Worm (Caenorhabditis elegans) whole organism, midembryonic: ENCODE data around the gene C25H3.17.

Source experiments
- T22C8.4 ChIP-seq: fragments of 200-800 bp; sonication (Bioruptor generic); IDR thresholded peaks from 2 replicates; pipeline ENCODE4 v1.3.6; 2022; ENCODE audit warnings: missing genetic modification characterization, missing compliant biosample characterization
- cog-1 ChIP-seq: sonication (generic microtip); optimal IDR thresholded peaks from 2 replicates; lab custom pipeline; 2016; ENCODE audit warnings: missing genetic modification characterization, missing compliant biosample characterization
- flt-1 ChIP-seq: fragments of 200-800 bp; sonication (Bioruptor generic); IDR thresholded peaks from 2 replicates; pipeline ENCODE4 v1.3.6; 2022; ENCODE audit warnings: missing genetic modification characterization, missing compliant biosample characterization
- klf-2 ChIP-seq: fragments of 200-800 bp; sonication (Bioruptor generic); conservative IDR thresholded peaks from 2 replicates; pipeline ENCODE4 v1.3.6; 2022; ENCODE audit warnings: missing genetic modification reagents, missing genetic modification characterization, missing compliant biosample characterization
- med-1 ChIP-seq: sonication (generic microtip); optimal IDR thresholded peaks from 2 replicates; lab custom pipeline; 2017; ENCODE audit warnings: missing genetic modification characterization, mild to moderate bottlenecking, missing compliant biosample characterization, antibody characterized with exemption, missing genetic modification reagents; ENCODE audit not compliant: insufficient read depth
- ref-1 ChIP-seq: fragments of 200-800 bp; sonication (Bioruptor generic); conservative IDR thresholded peaks from 2 replicates; pipeline ENCODE4 v1.3.6; 2022; ENCODE audit warnings: missing genetic modification reagents, missing genetic modification characterization, missing compliant biosample characterization
- tab-1 ChIP-seq: fragments of 200-800 bp; sonication (Bioruptor generic); IDR thresholded peaks from 2 replicates; pipeline ENCODE4 v1.3.6; 2022; ENCODE audit warnings: missing genetic modification characterization, missing compliant biosample characterization
- ztf-23 ChIP-seq: fragments of 200-800 bp; sonication (Bioruptor generic); IDR thresholded peaks from 2 replicates; pipeline ENCODE4 v1.3.6; 2022; ENCODE audit warnings: missing genetic modification reagents, missing genetic modification characterization, missing compliant biosample characterization
- ztf-29 ChIP-seq: fragments of 200-800 bp; sonication (Bioruptor generic); IDR thresholded peaks from 2 replicates; pipeline ENCODE4 v1.3.6; 2022; ENCODE audit warnings: missing genetic modification reagents, missing genetic modification characterization, missing compliant biosample characterization

ce11 chrII:5704479-5704878 is 35.0 kb upstream of the C25H3.17 start:
- TF ChIP-seq tab-1 (GFP tag; lab: Robert Waterston, UW) (no peak), flt-1 (no peak), T22C8.4 (GFP tag; lab: Robert Waterston, UW) (no peak), klf-2 (GFP tag; lab: Robert Waterston, UW) (no peak), med-1 (GFP tag; lab: Kevin White, UChicago) (no peak), ztf-23 (GFP tag; lab: Robert Waterston, UW) (no peak), ztf-29 (GFP tag; lab: Robert Waterston, UW) (no peak), cog-1 (tag; lab: Kevin White, UChicago) (no peak), ref-1 (no peak)
